Fruit fly (Drosophila melanogaster) whole organism, embryonic: ENCODE data around the gene snz.

Experiments
- ATbp ChIP-seq: fragments of 200-800 bp; sonication (Bioruptor generic); optimal IDR thresholded peaks from 2 replicates; lab custom pipeline; 2017; ENCODE audit warnings: missing biosample characterization, mild to moderate bottlenecking, missing genetic modification characterization, missing genetic modification reagents
- Adf1 ChIP-seq: fragments of 200-800 bp; sonication (Bioruptor generic); IDR thresholded peaks from 2 replicates; pipeline ENCODE4 v1.3.6; 2022; ENCODE audit warnings: missing biosample characterization, missing genetic modification characterization
- CG10147 ChIP-seq: fragments of 200-800 bp; sonication (Bioruptor generic); optimal IDR thresholded peaks from 2 replicates; lab custom pipeline; 2019; ENCODE audit warnings: missing biosample characterization, mild to moderate bottlenecking, missing genetic modification characterization, moderate library complexity
- CG12155 ChIP-seq: fragments of 200-800 bp; sonication (Bioruptor generic); optimal IDR thresholded peaks from 3 replicates; lab custom pipeline; 2016; ENCODE audit warnings: missing biosample characterization, missing genetic modification characterization
- CG12769 ChIP-seq: fragments of 200-800 bp; sonication (Bioruptor generic); optimal IDR thresholded peaks from 2 replicates; lab custom pipeline; 2019; ENCODE audit warnings: missing biosample characterization, mild to moderate bottlenecking, missing genetic modification characterization, moderate library complexity
- CG13424 ChIP-seq: fragments of 200-800 bp; sonication (Bioruptor generic); optimal IDR thresholded peaks from 2 replicates; lab custom pipeline; 2019; ENCODE audit warnings: missing biosample characterization, mild to moderate bottlenecking, missing genetic modification characterization, moderate library complexity
- CG13624 ChIP-seq: fragments of 200-800 bp; sonication (Bioruptor generic); optimal IDR thresholded peaks from 2 replicates; lab custom pipeline; 2016; ENCODE audit warnings: missing biosample characterization, missing genetic modification characterization
- CG16779 ChIP-seq: fragments of 200-800 bp; sonication (Bioruptor generic); IDR thresholded peaks from 2 replicates; pipeline ENCODE4 v1.3.6; 2022; ENCODE audit warnings: missing biosample characterization, missing genetic modification characterization
- CG17829 ChIP-seq: fragments of 200-800 bp; optimal IDR thresholded peaks from 2 replicates; lab custom pipeline; 2019; ENCODE audit warnings: missing biosample characterization, mild to moderate bottlenecking, missing genetic modification characterization, moderate library complexity
- CG18011 ChIP-seq: fragments of 200-800 bp; sonication (Bioruptor generic); optimal IDR thresholded peaks from 2 replicates; lab custom pipeline; 2017; ENCODE audit warnings: missing biosample characterization, missing genetic modification characterization, mild to moderate bottlenecking, moderate library complexity, missing genotype
- CG18262 ChIP-seq: fragments of 200-800 bp; optimal IDR thresholded peaks from 3 replicates; lab custom pipeline; 2019; ENCODE audit warnings: missing biosample characterization, mild to moderate bottlenecking, missing genetic modification characterization, moderate library complexity
- CG18599 ChIP-seq: fragments of 200-800 bp; sonication (Bioruptor generic); optimal IDR thresholded peaks from 3 replicates; lab custom pipeline; 2017; ENCODE audit warnings: missing biosample characterization, missing genetic modification characterization, mild to moderate bottlenecking, moderate library complexity, missing genetic modification reagents
- CG2889 ChIP-seq: fragments of 200-800 bp; sonication (Bioruptor generic); IDR thresholded peaks from 3 replicates; pipeline ENCODE4 v1.3.6; 2022; ENCODE audit warnings: missing biosample characterization, missing genetic modification characterization
- CG30403 ChIP-seq: fragments of 200-800 bp; sonication (Bioruptor generic); optimal IDR thresholded peaks from 3 replicates; lab custom pipeline; 2016; ENCODE audit warnings: missing biosample characterization, missing genetic modification characterization
- CG3065 ChIP-seq: fragments of 200-800 bp; sonication (Bioruptor generic); optimal IDR thresholded peaks from 2 replicates; lab custom pipeline; 2016; ENCODE audit warnings: missing biosample characterization, missing genetic modification characterization
- CG4424 ChIP-seq: fragments of 200-800 bp; sonication (Bioruptor generic); optimal IDR thresholded peaks from 3 replicates; lab custom pipeline; 2016; ENCODE audit warnings: missing biosample characterization, missing genetic modification characterization
- CkIIα-i1 ChIP-seq: fragments of 200-800 bp; sonication (Bioruptor generic); IDR thresholded peaks from 2 replicates; pipeline ENCODE4 v1.3.6; 2022; ENCODE audit warnings: missing biosample characterization, missing genetic modification characterization
- CoRest ChIP-seq: fragments of 200-800 bp; sonication (Bioruptor generic); optimal IDR thresholded peaks from 3 replicates; lab custom pipeline; 2018; ENCODE audit warnings: missing biosample characterization, mild to moderate bottlenecking, missing genetic modification characterization, moderate library complexity
- CrebB ChIP-seq: fragments of 200-800 bp; sonication (Bioruptor generic); optimal IDR thresholded peaks from 3 replicates; lab custom pipeline; 2018; ENCODE audit warnings: missing biosample characterization, mild to moderate bottlenecking, missing genetic modification characterization
- Dref ChIP-seq: fragments of 200-800 bp; sonication (Bioruptor generic); IDR thresholded peaks from 2 replicates; pipeline ENCODE4 v1.3.6; 2022; ENCODE audit warnings: missing biosample characterization, missing genetic modification characterization
- E2f1 ChIP-seq: fragments of 200-800 bp; sonication (Bioruptor generic); IDR thresholded peaks from 2 replicates; pipeline ENCODE4 v1.3.6; 2022; ENCODE audit warnings: missing biosample characterization, missing genetic modification characterization
- Fer2 ChIP-seq: fragments of 200-800 bp; sonication (Bioruptor generic); optimal IDR thresholded peaks from 2 replicates; lab custom pipeline; 2018; ENCODE audit warnings: missing biosample characterization, mild to moderate bottlenecking, missing genetic modification characterization, moderate library complexity
- Fer3 ChIP-seq: fragments of 200-800 bp; sonication (Bioruptor generic); optimal IDR thresholded peaks from 2 replicates; lab custom pipeline; 2018; ENCODE audit warnings: missing biosample characterization, mild to moderate bottlenecking, missing genetic modification characterization, moderate library complexity
- Hsf ChIP-seq: fragments of 200-800 bp; sonication (Bioruptor generic); optimal IDR thresholded peaks from 3 replicates; lab custom pipeline; 2016; ENCODE audit warnings: missing biosample characterization, missing genetic modification characterization
- Med ChIP-seq: fragments of 200-800 bp; sonication (Bioruptor generic); peaks from one replicate; lab custom pipeline; 2016; ENCODE audit warnings: missing biosample characterization, missing genetic modification characterization, mild to moderate bottlenecking, inconsistent platforms, moderate library complexity
- NC2α ChIP-seq: fragments of 200-800 bp; sonication (Bioruptor generic); optimal IDR thresholded peaks from 2 replicates; lab custom pipeline; 2016; ENCODE audit warnings: missing biosample characterization, missing genetic modification characterization
- PHDP ChIP-seq: fragments of 200-800 bp; sonication (Bioruptor generic); optimal IDR thresholded peaks from 3 replicates; lab custom pipeline; 2018; ENCODE audit warnings: missing biosample characterization, mild to moderate bottlenecking, missing genetic modification characterization, moderate library complexity
- crol ChIP-seq: fragments of 200-800 bp; sonication (Bioruptor generic); IDR thresholded peaks from 2 replicates; pipeline ENCODE4 v1.3.6; 2022; ENCODE audit warnings: missing biosample characterization, missing genetic modification characterization
- dimm ChIP-seq: fragments of 200-800 bp; sonication (Bioruptor generic); IDR thresholded peaks from 2 replicates; pipeline ENCODE4 v1.3.6; 2022; ENCODE audit warnings: missing biosample characterization, missing genetic modification characterization
- dm ChIP-seq: fragments of 200-800 bp; sonication (Bioruptor generic); optimal IDR thresholded peaks from 3 replicates; lab custom pipeline; 2016; ENCODE audit warnings: missing biosample characterization, missing genetic modification characterization
- dmrt99B ChIP-seq: fragments of 200-800 bp; sonication (Bioruptor generic); optimal IDR thresholded peaks from 2 replicates; lab custom pipeline; 2018; ENCODE audit warnings: missing biosample characterization, mild to moderate bottlenecking, missing genetic modification characterization, moderate library complexity
- ewg ChIP-seq: fragments of 200-800 bp; sonication (Bioruptor generic); optimal IDR thresholded peaks from 3 replicates; lab custom pipeline; 2017; ENCODE audit warnings: mild to moderate bottlenecking, missing biosample characterization, missing genetic modification reagents, missing genetic modification characterization
- fru ChIP-seq: fragments of >200 bp; optimal IDR thresholded peaks from 2 replicates; lab custom pipeline; 2017
- gem ChIP-seq: fragments of 200-800 bp; sonication (Bioruptor generic); optimal IDR thresholded peaks from 2 replicates; lab custom pipeline; 2019; ENCODE audit warnings: missing biosample characterization, mild to moderate bottlenecking, missing genetic modification characterization, moderate library complexity
- gsb ChIP-seq: fragments of 200-800 bp; sonication (Bioruptor generic); IDR thresholded peaks from 2 replicates; pipeline ENCODE4 v1.3.6; 2022; ENCODE audit warnings: missing biosample characterization, missing genetic modification characterization
- hkb ChIP-seq, 2 experiments: fragments of 200-800 bp in 1 of 2; fragments of >200 bp in 1 of 2; sonication (Bioruptor generic) in 1 of 2; IDR thresholded peaks in 1 of 2; optimal IDR thresholded peaks in 1 of 2; 2 replicates each; pipeline versions ENCODE4 v1.3.6 to Lab custom; 2017 to 2022; ENCODE audit warnings: missing biosample characterization in 1 of 2, missing genetic modification characterization in 1 of 2
- kah ChIP-seq: fragments of 200-800 bp; sonication (Bioruptor generic); optimal IDR thresholded peaks from 2 replicates; lab custom pipeline; 2018; ENCODE audit warnings: missing biosample characterization, mild to moderate bottlenecking, missing genetic modification characterization
- nerfin-2 ChIP-seq: fragments of 200-800 bp; sonication (Bioruptor generic); IDR thresholded peaks from 2 replicates; pipeline ENCODE4 v1.3.6; 2022; ENCODE audit warnings: missing biosample characterization, missing genetic modification characterization; ENCODE audit not compliant: partially characterized antibody
- onecut ChIP-seq: fragments of 200-800 bp; sonication (Bioruptor generic); IDR thresholded peaks from 2 replicates; pipeline ENCODE4 v1.3.6; 2022; ENCODE audit warnings: missing biosample characterization, missing genetic modification characterization
- prd ChIP-seq, 3 experiments: fragments of >200 bp in 2 of 3; fragments of 200-800 bp in 1 of 3; sonication (Bioruptor generic) in 1 of 3; optimal IDR thresholded peaks in 2 of 3; IDR thresholded peaks in 1 of 3; 2 replicates in 2 of 3; 3 replicates in 1 of 3; pipeline versions ENCODE4 v1.3.6 to Lab custom; 2017 to 2022; ENCODE audit warnings: missing biosample characterization in 1 of 3, missing genetic modification characterization in 1 of 3
- sisA ChIP-seq: fragments of 200-800 bp; sonication (Bioruptor generic); IDR thresholded peaks from 2 replicates; pipeline ENCODE4 v1.3.6; 2022; ENCODE audit warnings: missing biosample characterization, missing genetic modification characterization
- slbo ChIP-seq: fragments of 200-800 bp; sonication (Bioruptor generic); IDR thresholded peaks from 2 replicates; pipeline ENCODE4 v1.3.6; 2022; ENCODE audit warnings: missing biosample characterization, missing genetic modification characterization
- ttk ChIP-seq: fragments of 200-800 bp; sonication (Bioruptor generic); IDR thresholded peaks from 2 replicates; pipeline ENCODE4 v2.1.2; 2022; ENCODE audit warnings: missing biosample characterization, missing genetic modification characterization
- wor ChIP-seq: fragments of 200-800 bp; sonication (Bioruptor generic); IDR thresholded peaks from 2 replicates; pipeline ENCODE4 v1.3.6; 2022; ENCODE audit warnings: missing biosample characterization, missing genetic modification characterization
- zf30C ChIP-seq: fragments of 200-800 bp; sonication (Bioruptor generic); optimal IDR thresholded peaks from 3 replicates; lab custom pipeline; 2018; ENCODE audit warnings: missing biosample characterization, mild to moderate bottlenecking, missing genetic modification characterization

snz gene

DNA sequence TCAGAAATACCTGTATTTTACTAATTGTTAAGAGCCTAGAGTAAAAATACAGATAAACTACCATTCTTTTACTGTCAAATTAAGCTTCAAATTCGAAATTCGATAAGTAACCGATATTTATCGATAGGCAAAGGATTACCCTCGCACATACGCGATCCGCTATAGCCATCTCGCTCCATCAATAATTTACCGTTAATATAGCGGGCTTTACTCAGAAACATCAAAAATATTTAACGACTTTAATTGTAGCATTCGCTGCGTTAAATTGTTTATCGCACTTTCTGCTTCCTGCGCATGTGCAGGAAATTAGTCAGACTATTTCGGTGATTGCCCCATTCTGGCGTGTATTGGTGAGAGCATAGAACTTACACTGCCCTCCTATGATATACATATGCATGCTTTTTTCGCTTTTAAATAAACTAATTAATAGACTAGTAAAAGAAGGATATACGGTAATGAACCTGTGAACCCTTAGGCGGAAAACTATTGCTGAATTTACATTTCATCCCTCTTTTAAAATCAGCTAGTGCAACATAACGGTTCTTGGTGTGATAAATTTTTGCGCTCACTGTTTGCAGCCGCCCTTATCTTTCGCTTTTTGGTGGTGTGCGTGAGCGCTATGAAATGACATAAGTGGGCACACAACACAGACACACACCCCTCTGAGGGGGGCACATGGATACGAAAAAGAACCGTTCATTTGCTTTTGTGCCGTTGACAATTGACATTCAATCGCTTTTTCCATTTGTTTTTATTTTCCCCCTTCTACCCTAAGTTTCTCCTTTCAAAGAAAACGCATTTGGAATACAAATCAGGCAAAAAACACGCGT is 3.4 kb upstream of the snz start, which contains the start of the genes dpr14 and spidey (continued):
- TF ChIP-seq dmrt99B (tag; lab: Kevin White, UChicago) (peak; percentile 94), dimm (GFP tag; lab: Robert Waterston, UW) (peak; percentile 70; the same call in 1 of the 2 replicates), CG17829 (peak; percentile 90), CoRest (tag; lab: Kevin White, UChicago) (peak; percentile 92), CG3065 (GFP tag; lab: Kevin White, UChicago) (peak; percentile 56)

DNA sequence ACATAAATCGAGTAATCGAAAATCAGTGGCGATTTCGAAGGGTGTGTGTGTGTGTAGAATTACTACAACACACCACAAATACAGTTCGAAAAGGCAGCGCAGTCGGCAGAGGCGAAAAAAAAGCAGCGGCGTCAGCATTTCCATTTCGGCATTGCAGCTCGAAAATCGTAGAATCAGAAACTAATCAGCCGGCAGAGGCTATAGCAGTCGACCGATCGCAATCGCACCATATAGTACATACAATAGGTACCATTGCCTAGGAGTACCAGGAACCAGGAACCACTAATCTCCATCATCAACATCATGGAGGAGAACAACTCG is 2.9 kb upstream of the snz start:
- TF ChIP-seq CG2889 (GFP tag; lab: Robert Waterston, UW) (no peak), Dref (0 out of 2 replicates have a peak, but pooled peaks have one; percentile 1), CG16779 (no peak), Adf1 (peak; percentile 5)
- TF ChIP-seq, all 482 proteins: peak for 2

DNA sequence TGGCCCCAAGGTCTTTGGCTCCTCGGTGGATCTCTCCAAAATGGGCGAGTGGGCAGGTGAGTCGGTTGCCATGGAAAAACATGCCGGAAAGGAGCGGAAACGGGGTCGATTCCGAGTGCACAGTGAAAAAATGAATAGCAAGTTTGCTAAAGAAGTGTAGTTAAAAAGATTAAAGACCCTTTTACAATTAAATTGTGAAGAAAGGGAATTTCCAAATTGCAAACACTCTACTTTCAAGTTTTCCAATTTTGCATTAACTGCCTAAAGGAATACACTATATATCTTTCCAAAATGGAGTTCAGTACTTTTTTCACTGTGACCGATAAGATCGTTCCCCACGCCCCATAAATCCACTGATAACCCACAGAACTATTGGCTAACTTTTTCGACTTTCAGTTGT is 2.4 kb upstream of the snz start:
- TF ChIP-seq dm (no peak), kah (GFP tag; lab: Kevin White, UChicago) (no peak), CG12155 (GFP tag; lab: Kevin White, UChicago) (no peak), gem (tag; lab: Kevin White, UChicago) (peak; percentile 62), CG12769 (tag; lab: Kevin White, UChicago) (no peak), prd (optimal IDR thresholded peaks at IDR 0.05; lab: Kevin White, UChicago) (no peak), prd (GFP tag; IDR thresholded peaks at IDR 0.05; lab: Robert Waterston, UW) (peak; percentile 56), crol (GFP tag; lab: Robert Waterston, UW) (no peak), hkb (optimal IDR thresholded peaks at IDR 0.05; lab: Kevin White, UChicago) (no peak), hkb (GFP tag; IDR thresholded peaks at IDR 0.05; lab: Robert Waterston, UW) (0 out of 2 replicates have a peak, but pooled peaks have one; percentile 36), gsb (GFP tag; lab: Robert Waterston, UW) (no peak), CG18262 (peak; percentile 23), Hsf (GFP tag; lab: Kevin White, UChicago) (no peak), fru (lab: Kevin White, UChicago) (no peak), CG18011 (GFP tag; lab: Kevin White, UChicago) (no peak), CG13424 (tag; lab: Kevin White, UChicago) (peak; percentile 25), ATbp (GFP tag; lab: Kevin White, UChicago) (peak; percentile 27), CrebB (tag; lab: Kevin White, UChicago) (no peak), Fer2 (tag; lab: Kevin White, UChicago) (no peak), nerfin-2 (GFP tag; lab: Robert Waterston, UW) (no peak), PHDP (tag; lab: Kevin White, UChicago) (peak; percentile 46), slbo (GFP tag; lab: Robert Waterston, UW) (peak; percentile 57), NC2α (GFP tag; lab: Kevin White, UChicago) (no peak), Fer3 (peak; percentile 3), CG30403 (peak; percentile 24), CG10147 (GFP tag; lab: Kevin White, UChicago) (no peak), CG18599 (peak; percentile 42), wor (GFP tag; lab: Robert Waterston, UW) (no peak), Med (GFP tag; lab: Kevin White, UChicago) (peak; percentile 79), CG13624 (no peak), ttk (0 out of 2 replicates have a peak, but pooled peaks have one; percentile 44), onecut (GFP tag; lab: Robert Waterston, UW) (0 out of 2 replicates have a peak, but pooled peaks have one; percentile 15), zf30C (GFP tag; lab: Kevin White, UChicago) (peak; percentile 18), CkIIα-i1 (GFP tag; lab: Robert Waterston, UW) (no peak), ewg (GFP tag; lab: Kevin White, UChicago) (no peak), CG4424 (GFP tag; lab: Kevin White, UChicago) (peak; percentile 20), sisA (peak; percentile 17; the same call in 1 of the 2 replicates), E2f1 (peak; percentile 34; the same call in 1 of the 2 replicates)
